Worm (Caenorhabditis elegans) whole organism, L3 larva: ENCODE measurements around the gene nlp-58.

Experiments used
- elt-3 ChIP-seq, 3 experiments: fragments of 150-350 bp in 1 of 3; sonication (generic microtip) in 2 of 3; optimal IDR thresholded peaks; 2 replicates in 2 of 3; 4 replicates in 1 of 3; lab custom pipeline; 2014 to 2017; ENCODE audit warnings: missing biosample characterization in 3 of 3, missing genetic modification characterization in 3 of 3
- nhr-76 ChIP-seq: fragments of 150-350 bp; sonication (generic microtip); optimal IDR thresholded peaks from 5 replicates; lab custom pipeline; 2014; ENCODE audit warnings: missing biosample characterization, missing genetic modification characterization
- sea-2 ChIP-seq: fragments of 150-350 bp; sonication (generic microtip); optimal IDR thresholded peaks from 4 replicates; lab custom pipeline; 2014; ENCODE audit warnings: missing biosample characterization, missing genetic modification reagents, missing genetic modification characterization

ce11 chrV:9937435-9937834 lies 11.3 kb downstream of the nlp-58 start, which contains the start of gene srj-33:
- TF ChIP-seq elt-3 (tag; optimal IDR thresholded peaks at IDR 0.05; lab: Kevin White, UChicago) (no peak), nhr-76 (tag; lab: Kevin White, UChicago) (no peak), sea-2 (GFP tag; lab: Kevin White, UChicago) (no peak)
